Worm (Caenorhabditis elegans): Measurements from ENCODE around the gene math-21.

ce11 chrII:1949119-1949518 is 44.7 kb upstream of the math-21 start:
- TF ChIP-seq lin-39 (tag; optimal IDR thresholded peaks at IDR 0.05) = no peak
- no peak for TF ChIP-seq pha-4 (tag; optimal IDR thresholded peaks at IDR 0.05)
- no peak for TF ChIP-seq ztf-4 (tag; optimal IDR thresholded peaks at IDR 0.05)
- no peak for TF ChIP-seq zag-1 (tag; optimal IDR thresholded peaks at IDR 0.05)
- no peak for TF ChIP-seq snpc-4 (tag; optimal IDR thresholded peaks at IDR 0.05)
- TF ChIP-seq nhr-28 (tag; optimal IDR thresholded peaks at IDR 0.05) = no peak
- TF ChIP-seq ceh-82 (tag; optimal IDR thresholded peaks at IDR 0.05) = no peak
- TF ChIP-seq nfya-1 (tag; optimal IDR thresholded peaks at IDR 0.05; ENCODE audit: insufficient read depth) = no peak
- no peak for TF ChIP-seq unc-62 (GFP tag; optimal IDR thresholded peaks at IDR 0.05)
- peak; percentile 81 for TF ChIP-seq pqm-1 (tag; optimal IDR thresholded peaks at IDR 0.05)
- TF ChIP-seq ama-1 (optimal IDR thresholded peaks at IDR 0.05) = no peak
- no peak for TF ChIP-seq nhr-237 (tag; optimal IDR thresholded peaks at IDR 0.05)
- TF ChIP-seq ztf-11 (tag; optimal IDR thresholded peaks at IDR 0.05) = no peak
- no peak for TF ChIP-seq unc-39 (tag; optimal IDR thresholded peaks at IDR 0.05)
